Fruit fly (Drosophila melanogaster) S2 (cell line): Measurements from ENCODE around the gene CG4613.

Experiments
- CG8478 ChIP-seq: fragments of >200 bp; optimal IDR thresholded peaks from 2 replicates; lab custom pipeline; 2018
- CTCF ChIP-seq, 2 experiments: fragments of >200 bp; optimal IDR thresholded peaks; 2 replicates each; lab custom pipeline; 2018

DNA sequence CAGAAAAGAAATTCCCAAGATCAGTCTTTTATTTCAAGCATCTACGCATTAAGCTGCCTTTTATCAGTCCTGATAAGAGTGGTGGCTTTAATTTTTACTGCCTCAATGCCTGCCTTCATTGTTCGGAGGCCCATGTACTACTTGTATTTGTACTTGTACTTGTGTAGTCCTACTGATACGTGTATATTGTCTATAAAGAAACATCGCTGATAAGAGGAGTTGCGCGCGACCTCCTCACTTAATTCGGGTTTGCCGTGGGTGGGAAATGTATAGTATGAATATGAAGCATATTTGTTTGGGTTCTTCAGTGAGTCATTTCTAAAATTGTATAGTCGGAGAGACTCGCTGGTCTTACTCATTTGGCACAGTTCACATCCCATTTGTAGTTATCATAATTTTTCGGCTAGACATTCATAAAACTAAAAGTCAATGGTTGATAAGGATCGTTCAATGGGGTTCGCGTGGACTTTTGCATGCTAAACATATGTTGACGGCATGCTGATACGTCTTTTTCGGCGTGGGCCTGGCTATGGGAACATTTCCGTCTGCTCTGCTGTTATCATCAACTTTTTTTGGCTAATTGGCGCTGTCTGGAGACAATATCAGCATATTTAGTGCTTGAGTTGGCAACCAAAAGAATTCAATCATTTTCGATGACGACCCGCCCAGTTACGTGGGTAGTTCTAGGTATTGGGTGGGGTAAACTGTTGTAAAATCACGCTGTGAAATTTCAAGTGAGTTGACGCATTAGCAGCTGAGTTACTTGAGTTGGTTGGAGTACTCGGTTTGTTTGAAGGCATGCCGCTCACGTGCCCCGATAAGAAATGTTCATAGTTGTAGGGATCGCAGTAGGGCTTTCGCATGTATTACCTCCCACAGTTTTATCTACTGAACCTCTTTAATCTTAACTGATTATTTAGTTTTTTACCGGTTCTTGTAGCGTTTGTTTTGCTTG lies 26.6 kb upstream of the CG4613 start:
- no peak for TF ChIP-seq CG8478 (lab: Kevin White, UChicago)
- no peak for TF ChIP-seq CTCF (optimal IDR thresholded peaks at IDR 0.05; lab: Kevin White, UChicago)
